Fruit fly (Drosophila melanogaster) whole organism, adult: Measurements from ENCODE around the gene CG31233.

ENCODE experiments used
- CG14711 ChIP-seq: fragments of 200-800 bp; sonication (Bioruptor generic); optimal IDR thresholded peaks from 2 replicates; lab custom pipeline; 2018; ENCODE audit warnings: missing biosample characterization, mild to moderate bottlenecking, missing genetic modification characterization, moderate library complexity
- CG1620 ChIP-seq: fragments of 200-800 bp; sonication (Bioruptor generic); optimal IDR thresholded peaks from 2 replicates; lab custom pipeline; 2016; ENCODE audit warnings: missing biosample characterization, missing genetic modification characterization
- CG5204 ChIP-seq: fragments of 200-800 bp; sonication (Bioruptor generic); optimal IDR thresholded peaks from 2 replicates; lab custom pipeline; 2016; ENCODE audit warnings: missing biosample characterization, missing genetic modification characterization
- CG7045 ChIP-seq: fragments of 200-800 bp; sonication (Bioruptor generic); optimal IDR thresholded peaks from 2 replicates; lab custom pipeline; 2017; ENCODE audit warnings: missing biosample characterization, mild to moderate bottlenecking, missing genetic modification characterization
- Hr96 ChIP-seq: fragments of 200-800 bp; sonication (Bioruptor generic); optimal IDR thresholded peaks from 2 replicates; lab custom pipeline; 2016; ENCODE audit warnings: missing biosample characterization, missing genetic modification characterization
- Mnt ChIP-seq: fragments of 200-800 bp; sonication (Bioruptor generic); optimal IDR thresholded peaks from 2 replicates; lab custom pipeline; 2016; ENCODE audit warnings: missing biosample characterization, mild to moderate bottlenecking, missing genetic modification characterization
- cnc ChIP-seq, 2 experiments: fragments of >200 bp; optimal IDR thresholded peaks; 2 replicates each; lab custom pipeline; 2017
- kay ChIP-seq: fragments of 200-800 bp; sonication (Bioruptor generic); peaks from one replicate; lab custom pipeline; 2016; ENCODE audit warnings: missing biosample characterization, missing genetic modification characterization, borderline replicate concordance
- ovo ChIP-seq: fragments of 200-800 bp; sonication (Bioruptor generic); optimal IDR thresholded peaks from 2 replicates; lab custom pipeline; 2016; ENCODE audit warnings: missing biosample characterization, missing genetic modification characterization
- pad ChIP-seq: fragments of 200-800 bp; sonication (Bioruptor generic); optimal IDR thresholded peaks from 3 replicates; lab custom pipeline; 2017; ENCODE audit warnings: missing biosample characterization, missing genetic modification characterization, mild to moderate bottlenecking, moderate library complexity, missing genetic modification reagents

- TF ChIP-seq kay = no peak
- no peak for TF ChIP-seq cnc (optimal IDR thresholded peaks at IDR 0.05; lab: Kevin White, UChicago)
- no peak for TF ChIP-seq CG7045
- TF ChIP-seq Mnt (GFP tag; lab: Kevin White, UChicago) = no peak
- TF ChIP-seq Hr96 = no peak
- TF ChIP-seq pad (GFP tag; lab: Kevin White, UChicago) = no peak
- no peak for TF ChIP-seq ovo
- no peak for TF ChIP-seq CG14711 (tag; lab: Kevin White, UChicago)
- TF ChIP-seq CG5204 (GFP tag; lab: Kevin White, UChicago) = no peak
- no peak for TF ChIP-seq CG1620 (GFP tag; lab: Kevin White, UChicago)
Measured at dm6 chr3R:21731682-21732081, 18.0 kb upstream of the CG31233 start.
